Worm (Caenorhabditis elegans): ENCODE measurements around the gene F55A11.6.

Gene F55A11.6

ce11 chrV:11798320-11798719 lies 21.7 kb downstream of the F55A11.6 start:
- TF ChIP-seq F13C5.2 (tag; optimal IDR thresholded peaks at IDR 0.05), result no peak
- no peak for TF ChIP-seq ets-7 (tag; optimal IDR thresholded peaks at IDR 0.05)
- no peak for TF ChIP-seq aly-1 (tag; optimal IDR thresholded peaks at IDR 0.05)
- TF ChIP-seq tbx-37 (GFP tag; conservative IDR thresholded peaks at IDR 0.05), result no peak
- no peak for TF ChIP-seq hmg-4 (GFP tag; optimal IDR thresholded peaks at IDR 0.05)
- no peak for TF ChIP-seq scrt-1 (GFP tag; IDR thresholded peaks at IDR 0.05)
- no peak for TF ChIP-seq flt-1 (GFP tag; IDR thresholded peaks at IDR 0.05)
- no peak for TF ChIP-seq tbx-11 (GFP tag; IDR thresholded peaks at IDR 0.05)
- no peak for TF ChIP-seq pes-1 (GFP tag; IDR thresholded peaks at IDR 0.05)
- no peak for TF ChIP-seq sea-1 (GFP tag; conservative IDR thresholded peaks at IDR 0.05)

ce11 chrV:11799252-11799822 lies 22.7 kb downstream of the F55A11.6 start:
- TF ChIP-seq tra-4 (tag; optimal IDR thresholded peaks at IDR 0.05), result no peak
- TF ChIP-seq flt-1 (GFP tag; IDR thresholded peaks at IDR 0.05), result no peak
- no peak for TF ChIP-seq F13C5.2 (tag; optimal IDR thresholded peaks at IDR 0.05)
- TF ChIP-seq tbx-11 (GFP tag; IDR thresholded peaks at IDR 0.05), result no peak
- no peak for TF ChIP-seq sea-1 (GFP tag; conservative IDR thresholded peaks at IDR 0.05)
- TF ChIP-seq hnd-1 (tag; optimal IDR thresholded peaks at IDR 0.05), result no peak
- TF ChIP-seq B0310.2 (tag; optimal IDR thresholded peaks at IDR 0.05), result no peak
- no peak for TF ChIP-seq hmbx-1 (tag; optimal IDR thresholded peaks at IDR 0.05)
- TF ChIP-seq ceh-36 (tag; optimal IDR thresholded peaks at IDR 0.05), result no peak
- no peak for TF ChIP-seq aly-1 (tag; optimal IDR thresholded peaks at IDR 0.05)
- TF ChIP-seq scrt-1 (GFP tag; IDR thresholded peaks at IDR 0.05), result no peak
- TF ChIP-seq ets-7 (tag; optimal IDR thresholded peaks at IDR 0.05), result no peak
- no peak for TF ChIP-seq pes-1 (GFP tag; IDR thresholded peaks at IDR 0.05)
- TF ChIP-seq ceh-13 (GFP tag; optimal IDR thresholded peaks at IDR 0.05), result no peak
- TF ChIP-seq ama-1 (optimal IDR thresholded peaks at IDR 0.05), result no peak
- no peak for TF ChIP-seq tbx-37 (GFP tag; conservative IDR thresholded peaks at IDR 0.05)
- no peak for TF ChIP-seq hmg-4 (GFP tag; optimal IDR thresholded peaks at IDR 0.05)

ce11 chrV:11800486-11800885 lies 23.8 kb downstream of the F55A11.6 start:
- TF ChIP-seq pes-1 (GFP tag; IDR thresholded peaks at IDR 0.05) (no peak), tbx-37 (GFP tag; conservative IDR thresholded peaks at IDR 0.05) (no peak), scrt-1 (GFP tag; IDR thresholded peaks at IDR 0.05) (no peak), ceh-36 (tag; optimal IDR thresholded peaks at IDR 0.05) (no peak), ama-1 (optimal IDR thresholded peaks at IDR 0.05) (no peak), ets-7 (tag; optimal IDR thresholded peaks at IDR 0.05) (no peak), aly-1 (tag; optimal IDR thresholded peaks at IDR 0.05) (no peak), hnd-1 (tag; optimal IDR thresholded peaks at IDR 0.05) (no peak), hmg-4 (GFP tag; optimal IDR thresholded peaks at IDR 0.05) (no peak), B0310.2 (tag; optimal IDR thresholded peaks at IDR 0.05) (no peak), hmbx-1 (tag; optimal IDR thresholded peaks at IDR 0.05) (no peak), sea-1 (GFP tag; conservative IDR thresholded peaks at IDR 0.05) (no peak), tbx-11 (GFP tag; IDR thresholded peaks at IDR 0.05) (no peak), tra-4 (tag; optimal IDR thresholded peaks at IDR 0.05) (no peak), flt-1 (GFP tag; IDR thresholded peaks at IDR 0.05) (no peak), ceh-13 (GFP tag; optimal IDR thresholded peaks at IDR 0.05) (no peak), F13C5.2 (tag; optimal IDR thresholded peaks at IDR 0.05) (no peak)

ce11 chrV:11801076-11801849 lies 24.6 kb downstream of the F55A11.6 start:
- TF ChIP-seq ama-1 (optimal IDR thresholded peaks at IDR 0.05) (no peak), ets-7 (tag; optimal IDR thresholded peaks at IDR 0.05) (no peak), sea-1 (GFP tag; conservative IDR thresholded peaks at IDR 0.05) (no peak), scrt-1 (GFP tag; IDR thresholded peaks at IDR 0.05) (no peak), aly-1 (tag; optimal IDR thresholded peaks at IDR 0.05) (no peak), ceh-36 (tag; optimal IDR thresholded peaks at IDR 0.05) (no peak), hnd-1 (tag; optimal IDR thresholded peaks at IDR 0.05) (no peak)

ce11 chrV:11802508-11802907 lies 25.9 kb downstream of the F55A11.6 start:
- no peak for TF ChIP-seq tbx-37 (GFP tag; conservative IDR thresholded peaks at IDR 0.05)
- no peak for TF ChIP-seq flt-1 (GFP tag; IDR thresholded peaks at IDR 0.05)
- no peak for TF ChIP-seq ama-1 (optimal IDR thresholded peaks at IDR 0.05)
- TF ChIP-seq hmbx-1 (tag; optimal IDR thresholded peaks at IDR 0.05), result no peak
- TF ChIP-seq hnd-1 (tag; optimal IDR thresholded peaks at IDR 0.05), result no peak
- TF ChIP-seq pes-1 (GFP tag; IDR thresholded peaks at IDR 0.05), result no peak
- no peak for TF ChIP-seq sea-1 (GFP tag; conservative IDR thresholded peaks at IDR 0.05)

- TF ChIP-seq hmbx-1 (tag; optimal IDR thresholded peaks at IDR 0.05) (no peak), tbx-37 (GFP tag; conservative IDR thresholded peaks at IDR 0.05) (no peak), ceh-36 (tag; optimal IDR thresholded peaks at IDR 0.05) (no peak), scrt-1 (GFP tag; IDR thresholded peaks at IDR 0.05) (no peak), F13C5.2 (tag; optimal IDR thresholded peaks at IDR 0.05) (no peak), flt-1 (GFP tag; IDR thresholded peaks at IDR 0.05) (no peak), hnd-1 (tag; optimal IDR thresholded peaks at IDR 0.05) (no peak), tbx-11 (GFP tag; IDR thresholded peaks at IDR 0.05) (no peak), B0310.2 (tag; optimal IDR thresholded peaks at IDR 0.05) (no peak), ceh-13 (GFP tag; optimal IDR thresholded peaks at IDR 0.05) (no peak)
Observed at ce11 chrV:11803518-11803994, 26.9 kb downstream of the F55A11.6 start.

ce11 chrV:11809935-11810334 lies 33.3 kb downstream of the F55A11.6 start:
- TF ChIP-seq hnd-1 (tag; optimal IDR thresholded peaks at IDR 0.05) (no peak), ceh-36 (tag; optimal IDR thresholded peaks at IDR 0.05) (no peak), hmg-4 (GFP tag; optimal IDR thresholded peaks at IDR 0.05) (no peak), aly-1 (tag; optimal IDR thresholded peaks at IDR 0.05) (no peak), tbx-37 (GFP tag; conservative IDR thresholded peaks at IDR 0.05) (no peak), B0310.2 (tag; optimal IDR thresholded peaks at IDR 0.05) (no peak), pes-1 (GFP tag; IDR thresholded peaks at IDR 0.05) (no peak), ama-1 (optimal IDR thresholded peaks at IDR 0.05) (no peak), ceh-13 (GFP tag; optimal IDR thresholded peaks at IDR 0.05) (no peak), flt-1 (GFP tag; IDR thresholded peaks at IDR 0.05) (no peak), sea-1 (GFP tag; conservative IDR thresholded peaks at IDR 0.05) (no peak), ets-7 (tag; optimal IDR thresholded peaks at IDR 0.05) (no peak), F13C5.2 (tag; optimal IDR thresholded peaks at IDR 0.05) (no peak), tbx-11 (GFP tag; IDR thresholded peaks at IDR 0.05) (no peak), tra-4 (tag; optimal IDR thresholded peaks at IDR 0.05) (no peak)

Measured in whole organism, early embryonic.